Worm (Caenorhabditis elegans) whole organism, L2 larva: ENCODE measurements around the gene tmem-145.

Source experiments
- Y55F3AM.14 ChIP-seq: fragments of 200-800 bp; sonication (Bioruptor generic); optimal IDR thresholded peaks from 2 replicates; lab custom pipeline; 2018; ENCODE audit warnings: mild to moderate bottlenecking, missing genetic modification characterization, missing compliant biosample characterization
- aly-2 ChIP-seq: fragments of 150-350 bp; optimal IDR thresholded peaks from 2 replicates; lab custom pipeline; 2014; ENCODE audit warnings: missing biosample characterization, missing genetic modification characterization
- fos-1 ChIP-seq: fragments of 150-350 bp; optimal IDR thresholded peaks from 2 replicates; lab custom pipeline; 2014; ENCODE audit warnings: missing biosample characterization, missing genetic modification characterization
- lin-13 ChIP-seq: fragments of 150-350 bp; optimal IDR thresholded peaks from 2 replicates; lab custom pipeline; 2014; ENCODE audit warnings: missing biosample characterization, missing genetic modification reagents, missing genetic modification characterization
- mdl-1 ChIP-seq, 2 experiments: fragments of 150-350 bp in 1 of 2; sonication (generic microtip) in 1 of 2; optimal IDR thresholded peaks; 2 replicates each; lab custom pipeline; 2017; ENCODE audit warnings: missing biosample characterization in 2 of 2, missing genetic modification characterization in 2 of 2
- nhr-11 ChIP-seq: fragments of 150-350 bp; optimal IDR thresholded peaks from 2 replicates; lab custom pipeline; 2014; ENCODE audit warnings: missing biosample characterization, missing genetic modification characterization
- nhr-237 ChIP-seq: fragments of 150-350 bp; optimal IDR thresholded peaks from 2 replicates; lab custom pipeline; 2014; ENCODE audit warnings: missing biosample characterization, missing genetic modification characterization
- nhr-25 ChIP-seq: fragments of 150-350 bp; sonication (generic microtip); optimal IDR thresholded peaks from 3 replicates; lab custom pipeline; 2014; ENCODE audit warnings: missing biosample characterization, missing genetic modification characterization
- nhr-77 ChIP-seq: fragments of 150-350 bp; optimal IDR thresholded peaks from 2 replicates; lab custom pipeline; 2014; ENCODE audit warnings: missing biosample characterization, missing genetic modification characterization
- snpc-4 ChIP-seq: fragments of 150-350 bp; optimal IDR thresholded peaks from 2 replicates; lab custom pipeline; 2014; ENCODE audit warnings: missing biosample characterization, missing genetic modification characterization
- unc-62 ChIP-seq: fragments of 150-350 bp; optimal IDR thresholded peaks from 2 replicates; lab custom pipeline; 2014; ENCODE audit warnings: missing biosample characterization, missing genetic modification reagents, missing genetic modification characterization

DNA sequence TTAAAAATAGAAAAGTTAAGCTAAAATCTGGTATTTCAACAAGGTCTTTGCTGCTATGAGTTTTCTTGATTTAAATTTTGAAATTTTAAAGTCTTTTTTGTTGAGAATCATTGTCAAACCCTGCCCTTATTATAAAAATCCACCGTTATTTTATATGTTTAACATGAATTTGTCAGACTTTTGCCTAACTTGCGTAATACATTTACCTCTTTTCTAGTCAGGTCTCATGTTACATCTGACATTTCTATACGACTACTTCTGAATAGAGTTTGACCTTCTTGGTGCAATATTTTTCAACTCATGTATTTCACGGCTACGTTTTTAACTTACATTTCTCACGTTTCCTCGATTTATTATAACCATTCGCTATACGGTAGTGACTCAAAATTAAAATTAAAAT is 40.4 kb upstream of the tmem-145 start, which contains the start of gene lgc-15:
- no peak for TF ChIP-seq snpc-4 (tag; lab: Kevin White, UChicago)
- TF ChIP-seq Y55F3AM.14, result no peak
- no peak for TF ChIP-seq nhr-11 (tag; lab: Kevin White, UChicago)
- TF ChIP-seq nhr-237 (tag; lab: Kevin White, UChicago), result no peak
- TF ChIP-seq nhr-77 (tag; lab: Kevin White, UChicago), result no peak
- no peak for TF ChIP-seq unc-62 (GFP tag; lab: Kevin White, UChicago)
- no peak for TF ChIP-seq nhr-25 (tag; lab: Kevin White, UChicago)
- TF ChIP-seq fos-1, result no peak
- no peak for TF ChIP-seq lin-13 (GFP tag; lab: Kevin White, UChicago)
- TF ChIP-seq aly-2 (tag; lab: Kevin White, UChicago), result no peak
- TF ChIP-seq mdl-1 (tag; optimal IDR thresholded peaks at IDR 0.05; lab: Kevin White, UChicago), result no peak
